Fruit fly (Drosophila melanogaster) whole organism, embryonic: ENCODE data around the gene Drice.
A peak's percentile ranks its signal among the peaks of the same experiment; 100 is the strongest.

Experiments used
- CG10147 ChIP-seq: fragments of 200-800 bp; sonication (Bioruptor generic); optimal IDR thresholded peaks from 2 replicates; lab custom pipeline; 2019; ENCODE audit warnings: missing biosample characterization, mild to moderate bottlenecking, missing genetic modification characterization, moderate library complexity
- CG10267 ChIP-seq: fragments of 200-800 bp; sonication (Bioruptor generic); optimal IDR thresholded peaks from 2 replicates; lab custom pipeline; 2018; ENCODE audit warnings: missing biosample characterization, mild to moderate bottlenecking, missing genetic modification characterization, moderate library complexity
- CG10543 ChIP-seq: fragments of 200-800 bp; sonication (Bioruptor generic); optimal IDR thresholded peaks from 3 replicates; lab custom pipeline; 2017; ENCODE audit warnings: missing biosample characterization, mild to moderate bottlenecking, missing genetic modification characterization, moderate library complexity
- CG12769 ChIP-seq: fragments of 200-800 bp; sonication (Bioruptor generic); optimal IDR thresholded peaks from 2 replicates; lab custom pipeline; 2019; ENCODE audit warnings: missing biosample characterization, mild to moderate bottlenecking, missing genetic modification characterization, moderate library complexity
- CG13624 ChIP-seq: fragments of 200-800 bp; sonication (Bioruptor generic); optimal IDR thresholded peaks from 2 replicates; lab custom pipeline; 2016; ENCODE audit warnings: missing biosample characterization, missing genetic modification characterization
- CG15269 ChIP-seq: fragments of 200-800 bp; sonication (Bioruptor generic); optimal IDR thresholded peaks from 2 replicates; lab custom pipeline; 2018; ENCODE audit warnings: missing biosample characterization, mild to moderate bottlenecking, missing genetic modification characterization, moderate library complexity
- CG15601 ChIP-seq: fragments of 200-800 bp; sonication (Bioruptor generic); optimal IDR thresholded peaks from 3 replicates; lab custom pipeline; 2019; ENCODE audit warnings: missing biosample characterization, mild to moderate bottlenecking, missing genetic modification characterization, moderate library complexity
- CG17568 ChIP-seq: fragments of 200-800 bp; sonication (Bioruptor generic); optimal IDR thresholded peaks from 2 replicates; lab custom pipeline; 2018; ENCODE audit warnings: missing biosample characterization, mild to moderate bottlenecking, missing genetic modification characterization, moderate library complexity
- CG1792 ChIP-seq: fragments of 200-800 bp; sonication (Bioruptor generic); optimal IDR thresholded peaks from 2 replicates; lab custom pipeline; 2016; ENCODE audit warnings: missing biosample characterization, missing genetic modification characterization
- CG30403 ChIP-seq: fragments of 200-800 bp; sonication (Bioruptor generic); optimal IDR thresholded peaks from 3 replicates; lab custom pipeline; 2016; ENCODE audit warnings: missing biosample characterization, missing genetic modification characterization
- CG32772 ChIP-seq: fragments of 200-800 bp; sonication (Bioruptor generic); IDR thresholded peaks from 2 replicates; pipeline ENCODE4 v1.3.6; 2022; ENCODE audit warnings: missing biosample characterization, missing genetic modification characterization
- CG34422 ChIP-seq: fragments of 200-800 bp; sonication (Bioruptor generic); IDR thresholded peaks from 3 replicates; pipeline ENCODE4 v1.3.6; 2022; ENCODE audit warnings: missing biosample characterization, missing genetic modification characterization
- CG4424 ChIP-seq: fragments of 200-800 bp; sonication (Bioruptor generic); optimal IDR thresholded peaks from 3 replicates; lab custom pipeline; 2016; ENCODE audit warnings: missing biosample characterization, missing genetic modification characterization
- CG4820 ChIP-seq: fragments of 200-800 bp; sonication (Bioruptor generic); optimal IDR thresholded peaks from 3 replicates; lab custom pipeline; 2016; ENCODE audit warnings: missing biosample characterization, missing genetic modification characterization
- CG5245 ChIP-seq: fragments of 200-800 bp; sonication (Bioruptor generic); optimal IDR thresholded peaks from 3 replicates; lab custom pipeline; 2016; ENCODE audit warnings: missing biosample characterization, missing genetic modification characterization
- CG6765 ChIP-seq: fragments of 200-800 bp; sonication (Bioruptor generic); optimal IDR thresholded peaks from 3 replicates; lab custom pipeline; 2017; ENCODE audit warnings: missing biosample characterization, mild to moderate bottlenecking, missing genetic modification characterization
- CG6813 ChIP-seq: fragments of 200-800 bp; sonication (Bioruptor generic); optimal IDR thresholded peaks from 2 replicates; lab custom pipeline; 2017; ENCODE audit warnings: missing biosample characterization, missing genetic modification characterization, mild to moderate bottlenecking, moderate library complexity, missing genetic modification reagents
- CG8281 ChIP-seq: fragments of 200-800 bp; sonication (Bioruptor generic); optimal IDR thresholded peaks from 2 replicates; lab custom pipeline; 2018; ENCODE audit warnings: missing biosample characterization, mild to moderate bottlenecking, missing genetic modification characterization, moderate library complexity
- CG9876 ChIP-seq: fragments of 200-800 bp; sonication (Bioruptor generic); optimal IDR thresholded peaks from 2 replicates; lab custom pipeline; 2016; ENCODE audit warnings: missing biosample characterization, missing genetic modification characterization
- CrebB ChIP-seq: fragments of 200-800 bp; sonication (Bioruptor generic); optimal IDR thresholded peaks from 3 replicates; lab custom pipeline; 2018; ENCODE audit warnings: missing biosample characterization, mild to moderate bottlenecking, missing genetic modification characterization
- Dip3 ChIP-seq: fragments of 200-800 bp; sonication (Bioruptor generic); optimal IDR thresholded peaks from 3 replicates; lab custom pipeline; 2016; ENCODE audit warnings: missing biosample characterization, missing genetic modification characterization
- GATAe ChIP-seq: fragments of 200-800 bp; sonication (Bioruptor generic); conservative IDR thresholded peaks from 2 replicates; pipeline ENCODE4 v1.3.6; 2022; ENCODE audit warnings: missing biosample characterization, missing genetic modification characterization
- HmgD ChIP-seq: fragments of 200-800 bp; sonication (Bioruptor generic); optimal IDR thresholded peaks from 3 replicates; lab custom pipeline; 2016; ENCODE audit warnings: missing biosample characterization, missing genetic modification characterization
- Hr78 ChIP-seq, 2 experiments: fragments of 200-800 bp in 1 of 2; fragments of >200 bp in 1 of 2; sonication (Bioruptor generic) in 1 of 2; optimal IDR thresholded peaks; 2 replicates each; lab custom pipeline; 2017 to 2019; ENCODE audit warnings: missing biosample characterization in 2 of 2, missing genetic modification characterization in 2 of 2, mild to moderate bottlenecking in 1 of 2, moderate library complexity in 1 of 2
- Kr ChIP-seq: fragments of 200-800 bp; sonication (Bioruptor generic); optimal IDR thresholded peaks from 2 replicates; lab custom pipeline; 2017; ENCODE audit warnings: missing biosample characterization, mild to moderate bottlenecking, missing genetic modification characterization
- NFAT ChIP-seq: fragments of 200-800 bp; sonication (Bioruptor generic); IDR thresholded peaks from 2 replicates; pipeline ENCODE4 v1.3.6; 2022; ENCODE audit warnings: missing biosample characterization, missing genetic modification characterization
- NK7.1 ChIP-seq: fragments of 200-800 bp; sonication (Bioruptor generic); optimal IDR thresholded peaks from 3 replicates; lab custom pipeline; 2016; ENCODE audit warnings: missing biosample characterization, missing genetic modification characterization
- Neu2 ChIP-seq: fragments of 200-800 bp; sonication (Bioruptor generic); optimal IDR thresholded peaks from 3 replicates; lab custom pipeline; 2016; ENCODE audit warnings: missing biosample characterization, missing genetic modification characterization, borderline replicate concordance
- Pdp1 ChIP-seq, 2 experiments: fragments of 200-800 bp; sonication (Bioruptor generic); optimal IDR thresholded peaks; 3 replicates each; lab custom pipeline; 2016; ENCODE audit warnings: missing biosample characterization in 2 of 2, missing genetic modification characterization in 2 of 2, mild to moderate bottlenecking in 1 of 2, moderate library complexity in 1 of 2
- Ptx1 ChIP-seq: fragments of 200-800 bp; sonication (Bioruptor generic); IDR thresholded peaks from 2 replicates; pipeline ENCODE4 v1.3.6; 2022; ENCODE audit warnings: missing biosample characterization, missing genetic modification characterization
- Sox100B ChIP-seq: fragments of 200-800 bp; sonication (Bioruptor generic); optimal IDR thresholded peaks from 3 replicates; lab custom pipeline; 2018; ENCODE audit warnings: missing biosample characterization, mild to moderate bottlenecking, missing genetic modification characterization
- ci ChIP-seq: fragments of 200-800 bp; sonication (Bioruptor generic); IDR thresholded peaks from 3 replicates; pipeline ENCODE4 v1.3.6; 2022; ENCODE audit warnings: missing biosample characterization, missing genetic modification characterization
- crp ChIP-seq, 2 experiments: fragments of 200-800 bp; sonication (Bioruptor generic); optimal IDR thresholded peaks; 2 replicates in 1 of 2; 3 replicates in 1 of 2; lab custom pipeline; 2017; ENCODE audit warnings: missing biosample characterization in 2 of 2, missing genetic modification characterization in 2 of 2, mild to moderate bottlenecking in 1 of 2, moderate library complexity in 1 of 2
- eve ChIP-seq, 2 experiments: fragments of >200 bp; optimal IDR thresholded peaks; 2 replicates each; lab custom pipeline; 2017; ENCODE audit warnings: missing biosample characterization in 2 of 2, missing genetic modification characterization in 2 of 2
- exex ChIP-seq: fragments of 200-800 bp; sonication (Bioruptor generic); optimal IDR thresholded peaks from 4 replicates; lab custom pipeline; 2018; ENCODE audit warnings: missing biosample characterization, mild to moderate bottlenecking, missing genetic modification characterization, moderate library complexity
- ftz-f1 ChIP-seq: fragments of 200-800 bp; sonication (Bioruptor generic); optimal IDR thresholded peaks from 2 replicates; lab custom pipeline; 2016; ENCODE audit warnings: missing biosample characterization, missing genetic modification characterization
- grn ChIP-seq: fragments of 200-800 bp; sonication (Bioruptor generic); optimal IDR thresholded peaks from 3 replicates; lab custom pipeline; 2017; ENCODE audit warnings: missing biosample characterization, missing genetic modification characterization
- h ChIP-seq: fragments of >200 bp; optimal IDR thresholded peaks from 2 replicates; lab custom pipeline; 2017
- lab ChIP-seq: fragments of 200-800 bp; sonication (Bioruptor generic); optimal IDR thresholded peaks from 3 replicates; lab custom pipeline; 2017; ENCODE audit warnings: missing biosample characterization, missing genetic modification characterization, mild to moderate bottlenecking, moderate library complexity, missing genetic modification reagents
- lilli ChIP-seq: fragments of 200-800 bp; sonication (Bioruptor generic); optimal IDR thresholded peaks from 3 replicates; lab custom pipeline; 2016; ENCODE audit warnings: missing biosample characterization, missing genetic modification characterization
- luna ChIP-seq: fragments of 200-800 bp; sonication (Bioruptor generic); optimal IDR thresholded peaks from 2 replicates; lab custom pipeline; 2016; ENCODE audit warnings: missing biosample characterization, missing genetic modification characterization
- mam ChIP-seq: fragments of 200-800 bp; sonication (Bioruptor generic); optimal IDR thresholded peaks from 3 replicates; lab custom pipeline; 2016; ENCODE audit warnings: missing biosample characterization, missing genetic modification characterization
- onecut ChIP-seq: fragments of 200-800 bp; sonication (Bioruptor generic); IDR thresholded peaks from 2 replicates; pipeline ENCODE4 v1.3.6; 2022; ENCODE audit warnings: missing biosample characterization, missing genetic modification characterization
- sd ChIP-seq: fragments of 200-800 bp; sonication (Bioruptor generic); optimal IDR thresholded peaks from 3 replicates; lab custom pipeline; 2018; ENCODE audit warnings: missing biosample characterization, mild to moderate bottlenecking, missing genetic modification characterization, moderate library complexity
- sob ChIP-seq: fragments of 200-800 bp; sonication (Bioruptor generic); IDR thresholded peaks from 2 replicates; pipeline ENCODE4 v1.3.6; 2022; ENCODE audit warnings: missing biosample characterization, missing genetic modification characterization
- sug ChIP-seq: fragments of 200-800 bp; optimal IDR thresholded peaks from 2 replicates; lab custom pipeline; 2019; ENCODE audit warnings: missing biosample characterization, mild to moderate bottlenecking, missing genetic modification characterization, moderate library complexity
- tup ChIP-seq: fragments of 200-800 bp; sonication (Bioruptor generic); optimal IDR thresholded peaks from 2 replicates; lab custom pipeline; 2016; ENCODE audit warnings: missing biosample characterization, mild to moderate bottlenecking, missing genetic modification characterization, moderate library complexity
- twi ChIP-seq: fragments of 200-800 bp; optimal IDR thresholded peaks from 2 replicates; lab custom pipeline; 2019; ENCODE audit warnings: missing biosample characterization, mild to moderate bottlenecking, missing genetic modification characterization, moderate library complexity
- vfl ChIP-seq: fragments of 200-800 bp; sonication (Bioruptor generic); optimal IDR thresholded peaks from 2 replicates; lab custom pipeline; 2016; ENCODE audit warnings: missing biosample characterization, missing genetic modification characterization
- vvl ChIP-seq: fragments of 200-800 bp; sonication (Bioruptor generic); IDR thresholded peaks from 2 replicates; pipeline ENCODE4 v1.3.6; 2022; ENCODE audit warnings: missing biosample characterization, missing genetic modification characterization
- zen ChIP-seq: fragments of 200-800 bp; sonication (Bioruptor generic); optimal IDR thresholded peaks from 3 replicates; lab custom pipeline; 2018; ENCODE audit warnings: missing biosample characterization, mild to moderate bottlenecking, missing genetic modification characterization, moderate library complexity

Gene Drice

DNA sequence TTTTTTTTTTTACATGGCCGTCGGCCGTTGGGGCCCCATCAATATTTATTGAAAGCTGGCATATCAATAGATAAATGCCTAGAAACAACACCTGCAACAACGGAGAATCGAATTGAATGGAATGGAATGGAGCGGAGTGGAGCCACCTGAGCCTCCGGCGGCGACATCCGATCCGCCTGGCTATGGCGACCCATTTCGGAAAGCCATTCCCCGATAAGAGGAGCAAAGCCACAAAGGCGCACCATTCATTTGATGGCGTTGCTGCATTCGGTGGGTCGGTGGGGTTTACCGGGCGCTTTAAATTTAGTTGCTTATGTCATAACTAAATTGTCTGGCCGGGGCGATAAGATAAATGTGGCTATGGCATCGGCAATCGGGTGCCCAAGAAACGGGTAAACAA lies 17.6 kb upstream of the Drice start:
- TF ChIP-seq CG12769 (tag; lab: Kevin White, UChicago) (peak; percentile 80), mam (no peak), tup (GFP tag; lab: Kevin White, UChicago) (no peak), grn (GFP tag; lab: Kevin White, UChicago) (peak; percentile 58), GATAe (peak; percentile 20), NFAT (GFP tag; lab: Robert Waterston, UW) (0 out of 2 replicates have a peak, but pooled peaks have one; percentile 11), vvl (GFP tag; lab: Robert Waterston, UW) (0 out of 2 replicates have a peak, but pooled peaks have one; percentile 8), eve (GFP tag; optimal IDR thresholded peaks at IDR 0.05; lab: Kevin White, UChicago) (no peak), CG17568 (GFP tag; lab: Kevin White, UChicago) (no peak), HmgD (GFP tag; lab: Kevin White, UChicago) (no peak), crp (GFP tag; optimal IDR thresholded peaks at IDR 0.05; lab: Kevin White, UChicago) (no peak), NK7.1 (no peak), Pdp1 (GFP tag; optimal IDR thresholded peaks at IDR 0.05; lab: Kevin White, UChicago) (peak in 1 of 2 experiments; percentile 94), CG4820 (GFP tag; lab: Kevin White, UChicago) (no peak), CG5245 (GFP tag; lab: Kevin White, UChicago) (no peak), Dip3 (GFP tag; lab: Kevin White, UChicago) (no peak), CG15601 (tag; lab: Kevin White, UChicago) (peak; percentile 91), CG10267 (tag; lab: Kevin White, UChicago) (no peak), onecut (GFP tag; lab: Robert Waterston, UW) (no peak), CG8281 (tag; lab: Kevin White, UChicago) (peak; percentile 72), CG13624 (GFP tag; lab: Kevin White, UChicago) (no peak), ftz-f1 (GFP tag; lab: Kevin White, UChicago) (peak; percentile 47), ci (GFP tag; lab: Robert Waterston, UW) (0 out of 3 replicates have a peak, but pooled peaks have one; percentile 40), Neu2 (GFP tag; lab: Kevin White, UChicago) (no peak), exex (tag; lab: Kevin White, UChicago) (peak; percentile 65), Ptx1 (GFP tag; lab: Robert Waterston, UW) (0 out of 2 replicates have a peak, but pooled peaks have one; percentile 24), sd (tag; lab: Kevin White, UChicago) (peak; percentile 10), CG34422 (GFP tag; lab: Robert Waterston, UW) (no peak), CG4424 (GFP tag; lab: Kevin White, UChicago) (no peak), vfl (no peak), CG10147 (GFP tag; lab: Kevin White, UChicago) (no peak), CG10543 (GFP tag; lab: Kevin White, UChicago) (peak; percentile 62), CG15269 (tag; lab: Kevin White, UChicago) (no peak), CG32772 (GFP tag; lab: Robert Waterston, UW) (peak; percentile 20; the same call in 1 of the 2 replicates), h (no peak), Kr (GFP tag; lab: Kevin White, UChicago) (no peak), CG6813 (GFP tag; lab: Kevin White, UChicago) (no peak), sob (GFP tag; lab: Robert Waterston, UW) (0 out of 2 replicates have a peak, but pooled peaks have one; percentile 8), CG6765 (GFP tag; lab: Kevin White, UChicago) (no peak), Hr78 (GFP tag; optimal IDR thresholded peaks at IDR 0.05; lab: Kevin White, UChicago) (peak in 1 of 2 experiments; percentile 56), lab (GFP tag; lab: Kevin White, UChicago) (peak; percentile 0), twi (peak; percentile 23), lilli (GFP tag; lab: Kevin White, UChicago) (no peak), CrebB (tag; lab: Kevin White, UChicago) (no peak), Sox100B (GFP tag; lab: Kevin White, UChicago) (peak; percentile 2), CG30403 (GFP tag; lab: Kevin White, UChicago) (no peak), luna (no peak), zen (tag; lab: Kevin White, UChicago) (no peak), sug (tag; lab: Kevin White, UChicago) (peak; percentile 67), CG1792 (GFP tag; lab: Kevin White, UChicago) (no peak), CG9876 (GFP tag; lab: Kevin White, UChicago) (no peak)
